Fruit fly (Drosophila melanogaster) whole organism, wandering third instar larva: ENCODE measurements around the gene CG7330.

Experiments used
- Abd-B ChIP-seq: fragments of >200 bp; optimal IDR thresholded peaks from 2 replicates; lab custom pipeline; 2017; ENCODE audit warnings: missing biosample characterization, missing genetic modification characterization
- CG32264 ChIP-seq: fragments of 200-800 bp; sonication (Bioruptor generic); optimal IDR thresholded peaks from 2 replicates; lab custom pipeline; 2016; ENCODE audit warnings: missing biosample characterization, missing genetic modification characterization
- CG9705 ChIP-seq: fragments of 200-800 bp; sonication (Bioruptor generic); optimal IDR thresholded peaks from 2 replicates; lab custom pipeline; 2018; ENCODE audit warnings: missing biosample characterization, mild to moderate bottlenecking, missing genetic modification characterization
- CrebA ChIP-seq: fragments of 200-800 bp; sonication (Bioruptor generic); optimal IDR thresholded peaks from 2 replicates; lab custom pipeline; 2016; ENCODE audit warnings: missing biosample characterization, mild to moderate bottlenecking, missing genetic modification characterization, borderline replicate concordance
- Dfd ChIP-seq: fragments of >200 bp; optimal IDR thresholded peaks from 2 replicates; lab custom pipeline; 2017; ENCODE audit warnings: missing biosample characterization, missing genetic modification characterization
- Dif ChIP-seq: fragments of 200-275, 200-300 bp; sonication (Bioruptor generic); optimal IDR thresholded peaks from 2 replicates; lab custom pipeline; 2018; ENCODE audit warnings: missing biosample characterization, missing genetic modification characterization; ENCODE audit not compliant: partially characterized antibody
- GATAd ChIP-seq: sonication (Bioruptor generic); optimal IDR thresholded peaks from 2 replicates; lab custom pipeline; 2016; ENCODE audit warnings: missing biosample characterization, missing genetic modification characterization
- HLH106 ChIP-seq: fragments of 200-800 bp; optimal IDR thresholded peaks from 3 replicates; lab custom pipeline; 2019; ENCODE audit warnings: missing biosample characterization, mild to moderate bottlenecking, missing genetic modification characterization, moderate library complexity
- Hnf4 ChIP-seq: fragments of 200-800 bp; sonication (Bioruptor generic); optimal IDR thresholded peaks from 2 replicates; lab custom pipeline; 2016; ENCODE audit warnings: missing biosample characterization, mild to moderate bottlenecking, missing genetic modification characterization
- Hr78 ChIP-seq: fragments of >200 bp; optimal IDR thresholded peaks from 2 replicates; lab custom pipeline; 2017; ENCODE audit warnings: missing biosample characterization, missing genetic modification characterization
- Hr83 ChIP-seq: fragments of 200-300 bp; sonication (Bioruptor generic); optimal IDR thresholded peaks from 2 replicates; lab custom pipeline; 2016; ENCODE audit warnings: missing biosample characterization, mild to moderate bottlenecking, missing genetic modification characterization, moderate library complexity; ENCODE audit not compliant: poor library complexity, severe bottlenecking
- Jra ChIP-seq: sonication (Bioruptor generic); optimal IDR thresholded peaks from 2 replicates; lab custom pipeline; 2016; ENCODE audit warnings: missing biosample characterization, missing genetic modification characterization
- Mio ChIP-seq: sonication (Bioruptor generic); optimal IDR thresholded peaks from 2 replicates; lab custom pipeline; 2016; ENCODE audit warnings: missing biosample characterization, missing genetic modification characterization
- Myc ChIP-seq: fragments of >200 bp; optimal IDR thresholded peaks from 2 replicates; lab custom pipeline; 2017
- N ChIP-seq: fragments of >200 bp; optimal IDR thresholded peaks from 2 replicates; lab custom pipeline; 2018; ENCODE audit warnings: missing biosample characterization, missing external identifiers, missing genetic modification characterization
- OdsH ChIP-seq: fragments of 200-800 bp; sonication (Bioruptor generic); optimal IDR thresholded peaks from 2 replicates; lab custom pipeline; 2016; ENCODE audit warnings: missing biosample characterization, mild to moderate bottlenecking, missing genetic modification characterization
- Rel ChIP-seq, 2 experiments: fragments of 200-800 bp; sonication (Bioruptor generic) in 1 of 2; optimal IDR thresholded peaks; 2 replicates in 1 of 2; 3 replicates in 1 of 2; lab custom pipeline; 2016 to 2019; ENCODE audit warnings: mild to moderate bottlenecking in 2 of 2, missing biosample characterization in 2 of 2, missing genetic modification characterization in 2 of 2, moderate library complexity in 1 of 2
- Sp1 ChIP-seq: fragments of 200-800 bp; sonication (Bioruptor generic); optimal IDR thresholded peaks from 3 replicates; lab custom pipeline; 2019; ENCODE audit warnings: missing biosample characterization, mild to moderate bottlenecking, missing genetic modification characterization, moderate library complexity
- Vsx2 ChIP-seq: fragments of 200-300, 225-300 bp; sonication (Bioruptor generic); optimal IDR thresholded peaks from 2 replicates; lab custom pipeline; 2018; ENCODE audit warnings: missing biosample characterization, missing genetic modification characterization; ENCODE audit not compliant: partially characterized antibody
- br ChIP-seq: fragments of 200-800 bp; sonication (Bioruptor generic); optimal IDR thresholded peaks from 2 replicates; lab custom pipeline; 2016; ENCODE audit warnings: missing biosample characterization, missing genetic modification characterization
- brk ChIP-seq: fragments of 200-800 bp; sonication (Bioruptor generic); optimal IDR thresholded peaks from 2 replicates; lab custom pipeline; 2016; ENCODE audit warnings: missing biosample characterization, mild to moderate bottlenecking, missing genetic modification characterization
- dl ChIP-seq, 2 experiments: fragments of 175-275, 200-275 bp in 1 of 2; fragments of 200-275 bp in 1 of 2; sonication (Bioruptor generic); optimal IDR thresholded peaks; lab custom pipeline; 2018; ENCODE audit warnings: mild to moderate bottlenecking in 2 of 2, missing biosample characterization in 2 of 2, missing genetic modification characterization in 2 of 2, moderate library complexity in 2 of 2; ENCODE audit not compliant: partially characterized antibody in 2 of 2, insufficient read depth in 1 of 2
- dmrt93B ChIP-seq: fragments of 200-800 bp; sonication (Bioruptor generic); optimal IDR thresholded peaks from 2 replicates; lab custom pipeline; 2018; ENCODE audit warnings: missing biosample characterization, mild to moderate bottlenecking, missing genetic modification characterization
- dsf ChIP-seq: sonication (Bioruptor generic); optimal IDR thresholded peaks from 2 replicates; lab custom pipeline; 2016; ENCODE audit warnings: missing biosample characterization, missing genetic modification characterization, borderline replicate concordance
- ey ChIP-seq: fragments of 200-800 bp; sonication (Bioruptor generic); optimal IDR thresholded peaks from 2 replicates; lab custom pipeline; 2016; ENCODE audit warnings: missing biosample characterization, missing genetic modification characterization
- foxo ChIP-seq, 2 experiments: fragments of 200-800 bp; sonication (Bioruptor generic); optimal IDR thresholded peaks; 2 replicates in 1 of 2; 3 replicates in 1 of 2; lab custom pipeline; 2016 to 2017; ENCODE audit warnings: missing biosample characterization in 2 of 2, missing genetic modification characterization in 2 of 2
- fru ChIP-seq: fragments of 200-800 bp; sonication (Bioruptor generic); optimal IDR thresholded peaks from 3 replicates; lab custom pipeline; 2016; ENCODE audit warnings: missing biosample characterization, mild to moderate bottlenecking, missing genetic modification characterization
- h ChIP-seq: fragments of 200-800 bp; sonication (Bioruptor generic); optimal IDR thresholded peaks from 3 replicates; lab custom pipeline; 2016; ENCODE audit warnings: missing biosample characterization, mild to moderate bottlenecking, missing genetic modification characterization
- jim ChIP-seq: fragments of 175-275, 200-325 bp; sonication (Bioruptor generic); optimal IDR thresholded peaks from 2 replicates; lab custom pipeline; 2016; ENCODE audit warnings: missing biosample characterization, mild to moderate bottlenecking, missing genetic modification characterization
- lola ChIP-seq: fragments of >200 bp; optimal IDR thresholded peaks from 2 replicates; lab custom pipeline; 2017; ENCODE audit warnings: missing biosample characterization, missing genetic modification characterization
- pan ChIP-seq: fragments of >200 bp; optimal IDR thresholded peaks from 2 replicates; lab custom pipeline; 2017
- psq ChIP-seq: fragments of 200-800 bp; sonication (Bioruptor generic); optimal IDR thresholded peaks from 3 replicates; lab custom pipeline; 2017; ENCODE audit warnings: missing biosample characterization, mild to moderate bottlenecking, missing genetic modification characterization, moderate library complexity
- rgr ChIP-seq: fragments of 200-800 bp; sonication (Bioruptor generic); optimal IDR thresholded peaks from 3 replicates; lab custom pipeline; 2016; ENCODE audit warnings: missing biosample characterization, mild to moderate bottlenecking, missing genetic modification characterization
- sage ChIP-seq: fragments of 200-800 bp; sonication (Bioruptor generic); optimal IDR thresholded peaks from 2 replicates; lab custom pipeline; 2016; ENCODE audit warnings: missing biosample characterization, mild to moderate bottlenecking, missing genetic modification characterization
- sv ChIP-seq: fragments of 200-800 bp; sonication (Bioruptor generic); optimal IDR thresholded peaks from 3 replicates; lab custom pipeline; 2016; ENCODE audit warnings: missing biosample characterization, missing genetic modification characterization
- tai ChIP-seq: sonication (Bioruptor generic); optimal IDR thresholded peaks from 2 replicates; lab custom pipeline; 2016; ENCODE audit warnings: missing biosample characterization, missing genetic modification characterization
- usp ChIP-seq: fragments of >200 bp; optimal IDR thresholded peaks from 2 replicates; lab custom pipeline; 2017; ENCODE audit warnings: missing biosample characterization, missing genetic modification characterization
- woc ChIP-seq: sonication (Bioruptor generic); optimal IDR thresholded peaks from 2 replicates; lab custom pipeline; 2016; ENCODE audit warnings: missing biosample characterization, mild to moderate bottlenecking, missing genetic modification characterization

The CG7330 gene

dm6 chr3L:18112669-18113068 lies 36.1 kb upstream of the CG7330 start, which contains the start of the genes CG32195 and CG7341:
CG32195 (plus strand) TSS chr3L:18112959.
CG7341 (plus strand) TSS chr3L:18112959.
- no peak for TF ChIP-seq Myc (lab: Kevin White, UChicago)
- TF ChIP-seq Mio (GFP tag; lab: Kevin White, UChicago): no peak
- peak; percentile 42 for TF ChIP-seq sage (GFP tag; lab: Kevin White, UChicago)
- no peak for TF ChIP-seq dl (GFP tag; optimal IDR thresholded peaks at IDR 0.05; lab: Kevin White, UChicago; ENCODE audit: insufficient read depth in 1 of 2, partially characterized antibody in 2 of 2)
- TF ChIP-seq foxo (GFP tag; optimal IDR thresholded peaks at IDR 0.05; lab: Kevin White, UChicago): peak in 1 of 2 experiments; percentile 28
- TF ChIP-seq, all 38 proteins: peak for 2

dm6 chr3L:18114038-18114926 lies 34.4 kb upstream of the CG7330 start:
- TF ChIP-seq dl (GFP tag; optimal IDR thresholded peaks at IDR 0.05; lab: Kevin White, UChicago; ENCODE audit: insufficient read depth in 1 of 2, partially characterized antibody in 2 of 2): no peak
- no peak for TF ChIP-seq pan
- TF ChIP-seq woc (GFP tag; lab: Kevin White, UChicago): no peak
- no peak for TF ChIP-seq CrebA (GFP tag; lab: Kevin White, UChicago)
- no peak for TF ChIP-seq jim
- no peak for TF ChIP-seq sage (GFP tag; lab: Kevin White, UChicago)
- no peak for TF ChIP-seq sv (GFP tag; lab: Kevin White, UChicago)
- peak; percentile 14 for TF ChIP-seq Dif (GFP tag; lab: Kevin White, UChicago)
- no peak for TF ChIP-seq CG32264 (GFP tag; lab: Kevin White, UChicago)
- no peak for TF ChIP-seq HLH106
- TF ChIP-seq Rel (GFP tag; optimal IDR thresholded peaks at IDR 0.05; lab: Kevin White, UChicago): no peak
- no peak for TF ChIP-seq Rel (tag; optimal IDR thresholded peaks at IDR 0.05; lab: Kevin White, UChicago)
- no peak for TF ChIP-seq brk (GFP tag; lab: Kevin White, UChicago)
- TF ChIP-seq Hnf4: peak; percentile 31
- no peak for TF ChIP-seq usp
- peak; percentile 44 for TF ChIP-seq OdsH
- no peak for TF ChIP-seq lola (GFP tag; lab: Kevin White, UChicago)
- TF ChIP-seq rgr (GFP tag; lab: Kevin White, UChicago): no peak
- peak; percentile 54 for TF ChIP-seq br (GFP tag; lab: Kevin White, UChicago)
- TF ChIP-seq h: peak; percentile 61
- TF ChIP-seq Hr83 (GFP tag; lab: Kevin White, UChicago): peak; percentile 40
- TF ChIP-seq GATAd (GFP tag; lab: Kevin White, UChicago): no peak
- no peak for TF ChIP-seq Sp1 (GFP tag; lab: Kevin White, UChicago)
- TF ChIP-seq Abd-B (GFP tag; lab: Kevin White, UChicago): no peak
- TF ChIP-seq foxo (GFP tag; optimal IDR thresholded peaks at IDR 0.05; lab: Kevin White, UChicago): peak in 1 of 2 experiments; percentile 46
- TF ChIP-seq tai (GFP tag; lab: Kevin White, UChicago): no peak
- TF ChIP-seq Hr78 (GFP tag; lab: Kevin White, UChicago): no peak
- TF ChIP-seq Mio (GFP tag; lab: Kevin White, UChicago): no peak
- TF ChIP-seq ey: no peak
- no peak for TF ChIP-seq Dfd
- no peak for TF ChIP-seq N
- no peak for TF ChIP-seq dsf
- no peak for TF ChIP-seq dmrt93B (GFP tag; lab: Kevin White, UChicago)
- no peak for TF ChIP-seq Vsx2 (GFP tag; lab: Kevin White, UChicago)
- peak; percentile 22 for TF ChIP-seq fru (GFP tag; lab: Kevin White, UChicago)
- peak; percentile 6 for TF ChIP-seq Jra
- TF ChIP-seq psq: no peak
- TF ChIP-seq Myc (lab: Kevin White, UChicago): no peak
- no peak for TF ChIP-seq CG9705
